Worm (Caenorhabditis elegans): Measurements from ENCODE around the gene his-74.

ce11 chrV:12649213-12649612 is 10.9 kb downstream of the his-74 start, which contains the start of gene gpa-9:
- TF ChIP-seq ttx-3 (tag; optimal IDR thresholded peaks at IDR 0.05) (no peak), tbx-2 (tag; optimal IDR thresholded peaks at IDR 0.05) (no peak)

Measured in whole organism, late embryonic.